Fruit fly (Drosophila melanogaster): ENCODE measurements around the gene TMEM216.

Gene TMEM216

dm6 chr3R:8741941-8742340 is 25.9 kb downstream of the TMEM216 start:
- TF ChIP-seq toe (GFP tag; optimal IDR thresholded peaks at IDR 0.05): no peak
- TF ChIP-seq cic (GFP tag; optimal IDR thresholded peaks at IDR 0.05): no peak
- no peak for TF ChIP-seq kay (GFP tag; ENCODE audit: borderline replicate concordance)
- TF ChIP-seq CG1620 (GFP tag; optimal IDR thresholded peaks at IDR 0.05): no peak
- no peak for TF ChIP-seq bab1 (GFP tag; optimal IDR thresholded peaks at IDR 0.05)
- TF ChIP-seq Crg-1 (GFP tag; optimal IDR thresholded peaks at IDR 0.05): no peak
- no peak for TF ChIP-seq CG7101 (tag; optimal IDR thresholded peaks at IDR 0.05)
- no peak for TF ChIP-seq Mnt (GFP tag; optimal IDR thresholded peaks at IDR 0.05)

- TF ChIP-seq CG12768 (GFP tag; optimal IDR thresholded peaks at IDR 0.05) (no peak), bab1 (GFP tag; optimal IDR thresholded peaks at IDR 0.05) (no peak), CG5204 (GFP tag; optimal IDR thresholded peaks at IDR 0.05) (no peak), pad (GFP tag; optimal IDR thresholded peaks at IDR 0.05) (no peak)
These were observed 26.6 kb downstream of the TMEM216 start for dm6 chr3R:8742661-8743060.

dm6 chr3R:8744198-8744597 is 28.2 kb downstream of the TMEM216 start:
- peak; percentile 22 for TF ChIP-seq CG12768 (GFP tag; optimal IDR thresholded peaks at IDR 0.05)
- TF ChIP-seq CG11617 (GFP tag; optimal IDR thresholded peaks at IDR 0.05): no peak
- TF ChIP-seq Mnt (GFP tag; optimal IDR thresholded peaks at IDR 0.05): peak; percentile 3
- TF ChIP-seq cic (GFP tag; optimal IDR thresholded peaks at IDR 0.05): no peak
- TF ChIP-seq kay (GFP tag; ENCODE audit: borderline replicate concordance): no peak
- no peak for TF ChIP-seq ovo (GFP tag; optimal IDR thresholded peaks at IDR 0.05)
- TF ChIP-seq CG7045 (GFP tag; optimal IDR thresholded peaks at IDR 0.05): no peak
- no peak for TF ChIP-seq tj (GFP tag; optimal IDR thresholded peaks at IDR 0.05)
- no peak for TF ChIP-seq Crg-1 (GFP tag; optimal IDR thresholded peaks at IDR 0.05)
- TF ChIP-seq cnc (optimal IDR thresholded peaks at IDR 0.05): no peak
- peak; percentile 66 for TF ChIP-seq bab1 (GFP tag; optimal IDR thresholded peaks at IDR 0.05)
- no peak for TF ChIP-seq toe (GFP tag; optimal IDR thresholded peaks at IDR 0.05)
- no peak for TF ChIP-seq Clk (GFP tag; optimal IDR thresholded peaks at IDR 0.05)
- no peak for TF ChIP-seq CG5204 (GFP tag; optimal IDR thresholded peaks at IDR 0.05)
- peak; percentile 22 for TF ChIP-seq CG7101 (tag; optimal IDR thresholded peaks at IDR 0.05)
- no peak for TF ChIP-seq CG33017 (tag; optimal IDR thresholded peaks at IDR 0.05)
- no peak for TF ChIP-seq pad (GFP tag; optimal IDR thresholded peaks at IDR 0.05)
- TF ChIP-seq Hr96 (GFP tag; optimal IDR thresholded peaks at IDR 0.05): peak; percentile 20
- TF ChIP-seq CG1620 (GFP tag; optimal IDR thresholded peaks at IDR 0.05): no peak
- no peak for TF ChIP-seq CG14711 (tag; optimal IDR thresholded peaks at IDR 0.05)

- TF ChIP-seq CG1620 (GFP tag; optimal IDR thresholded peaks at IDR 0.05) (no peak), CG33017 (tag; optimal IDR thresholded peaks at IDR 0.05) (peak; percentile 63), Clk (GFP tag; optimal IDR thresholded peaks at IDR 0.05) (no peak), cic (GFP tag; optimal IDR thresholded peaks at IDR 0.05) (no peak), CG5204 (GFP tag; optimal IDR thresholded peaks at IDR 0.05) (peak; percentile 38), bab1 (GFP tag; optimal IDR thresholded peaks at IDR 0.05) (peak; percentile 73), CG12768 (GFP tag; optimal IDR thresholded peaks at IDR 0.05) (no peak), ovo (GFP tag; optimal IDR thresholded peaks at IDR 0.05) (peak; percentile 47), pad (GFP tag; optimal IDR thresholded peaks at IDR 0.05) (no peak), CG7101 (tag; optimal IDR thresholded peaks at IDR 0.05) (peak; percentile 34), CG14711 (tag; optimal IDR thresholded peaks at IDR 0.05) (peak; percentile 54), Mnt (GFP tag; optimal IDR thresholded peaks at IDR 0.05) (no peak)
These were observed 30.3 kb downstream of the TMEM216 start for dm6 chr3R:8746354-8746753.

- no peak for TF ChIP-seq CG33017 (tag; optimal IDR thresholded peaks at IDR 0.05)
- TF ChIP-seq Crg-1 (GFP tag; optimal IDR thresholded peaks at IDR 0.05): peak; percentile 42
- no peak for TF ChIP-seq kay (GFP tag; ENCODE audit: borderline replicate concordance)
- TF ChIP-seq cic (GFP tag; optimal IDR thresholded peaks at IDR 0.05): no peak
- TF ChIP-seq CG7101 (tag; optimal IDR thresholded peaks at IDR 0.05): peak; percentile 30
- peak; percentile 9 for TF ChIP-seq CG14711 (tag; optimal IDR thresholded peaks at IDR 0.05)
- peak; percentile 57 for TF ChIP-seq bab1 (GFP tag; optimal IDR thresholded peaks at IDR 0.05)
- TF ChIP-seq tj (GFP tag; optimal IDR thresholded peaks at IDR 0.05): no peak
- no peak for TF ChIP-seq CG11617 (GFP tag; optimal IDR thresholded peaks at IDR 0.05)
- TF ChIP-seq CG7045 (GFP tag; optimal IDR thresholded peaks at IDR 0.05): no peak
- peak; percentile 18 for TF ChIP-seq pad (GFP tag; optimal IDR thresholded peaks at IDR 0.05)
- no peak for TF ChIP-seq Hr96 (GFP tag; optimal IDR thresholded peaks at IDR 0.05)
- TF ChIP-seq ovo (GFP tag; optimal IDR thresholded peaks at IDR 0.05): no peak
- TF ChIP-seq CG12768 (GFP tag; optimal IDR thresholded peaks at IDR 0.05): peak; percentile 38
- no peak for TF ChIP-seq toe (GFP tag; optimal IDR thresholded peaks at IDR 0.05)
- TF ChIP-seq CG1620 (GFP tag; optimal IDR thresholded peaks at IDR 0.05): peak; percentile 28
- peak; percentile 19 for TF ChIP-seq Mnt (GFP tag; optimal IDR thresholded peaks at IDR 0.05)
- TF ChIP-seq cnc (optimal IDR thresholded peaks at IDR 0.05): no peak
- no peak for TF ChIP-seq Clk (GFP tag; optimal IDR thresholded peaks at IDR 0.05)
- no peak for TF ChIP-seq CG5204 (GFP tag; optimal IDR thresholded peaks at IDR 0.05)
These were observed 31.3 kb downstream of the TMEM216 start, which contains the start of the genes CG9801 and Nasp for dm6 chr3R:8747134-8747870. TSS of gene CG9801 (minus strand) at chr3R:8747675. TSS of gene Nasp (plus strand) at chr3R:8747798.

All from whole organism, adult.